Worm (Caenorhabditis elegans): Measurements from ENCODE around the gene srg-24.

- TF ChIP-seq ztf-3 (GFP tag; optimal IDR thresholded peaks at IDR 0.05), result no peak
- TF ChIP-seq B0035.1 (tag; optimal IDR thresholded peaks at IDR 0.05), result no peak
- no peak for TF ChIP-seq unc-62 (GFP tag; optimal IDR thresholded peaks at IDR 0.05)
- TF ChIP-seq hlh-26 (GFP tag; conservative IDR thresholded peaks at IDR 0.05), result no peak
- no peak for TF ChIP-seq lin-40 (tag; optimal IDR thresholded peaks at IDR 0.05)
These were observed 49.7 kb downstream of the srg-24 start, which contains the start of gene sri-31 for ce11 chrII:3050703-3051102.

Data from whole organism, young adult.